Worm (Caenorhabditis elegans) whole organism, L1 larva: ENCODE data around the gene clec-180.

Source experiments
- C34B4.2 ChIP-seq: sonication (generic microtip); optimal IDR thresholded peaks from 2 replicates; lab custom pipeline; 2017; ENCODE audit warnings: mild to moderate bottlenecking, missing genetic modification characterization, missing compliant biosample characterization
- aha-1 ChIP-seq: fragments of 150-350 bp; optimal IDR thresholded peaks from 2 replicates; lab custom pipeline; 2014; ENCODE audit warnings: missing biosample characterization, missing genetic modification characterization
- ceh-82 ChIP-seq, 3 experiments: fragments of 150-350 bp in 1 of 3; sonication (generic microtip) in 2 of 3; optimal IDR thresholded peaks; 2 replicates each; lab custom pipeline; 2014 to 2017; ENCODE audit warnings: missing biosample characterization in 3 of 3, missing genetic modification characterization in 3 of 3
- ceh-90 ChIP-seq: sonication (generic microtip); optimal IDR thresholded peaks from 2 replicates; lab custom pipeline; 2016; ENCODE audit warnings: missing genetic modification characterization, missing compliant biosample characterization
- ces-1 ChIP-seq: fragments of 150-350 bp; optimal IDR thresholded peaks from 2 replicates; lab custom pipeline; 2014; ENCODE audit warnings: missing biosample characterization, missing genetic modification reagents, missing genetic modification characterization
- dpl-1 ChIP-seq, 3 experiments: fragments of 150-350 bp in 2 of 3; sonication (generic microtip) in 1 of 3; optimal IDR thresholded peaks; 2 replicates each; lab custom pipeline; 2014 to 2017; ENCODE audit warnings: missing biosample characterization in 3 of 3, missing genetic modification characterization in 3 of 3, missing genetic modification reagents in 3 of 3
- efl-1 ChIP-seq, 4 experiments: fragments of 150-350 bp; optimal IDR thresholded peaks in 3 of 4; peaks in 1 of 4; 1 replicate in 1 of 4; 2 replicates in 3 of 4; lab custom pipeline; 2014; ENCODE audit warnings: missing biosample characterization in 2 of 4, missing genetic modification characterization in 2 of 4, missing genetic modification reagents in 2 of 4
- fos-1 ChIP-seq: fragments of 150-350 bp; optimal IDR thresholded peaks from 2 replicates; lab custom pipeline; 2014; ENCODE audit warnings: missing biosample characterization, missing genetic modification characterization
- grh-1 ChIP-seq: fragments of 200-800 bp; sonication (Bioruptor generic); IDR thresholded peaks from 2 replicates; pipeline ENCODE4 v1.3.6; 2022; ENCODE audit warnings: missing genetic modification reagents, missing genetic modification characterization, missing compliant biosample characterization
- hlh-4 ChIP-seq: sonication (generic microtip); optimal IDR thresholded peaks from 2 replicates; lab custom pipeline; 2016; ENCODE audit warnings: mild to moderate bottlenecking, missing genetic modification characterization, missing compliant biosample characterization
- lin-13 ChIP-seq: fragments of 150-350 bp; optimal IDR thresholded peaks from 2 replicates; lab custom pipeline; 2014; ENCODE audit warnings: missing biosample characterization, missing genetic modification reagents, missing genetic modification characterization
- lin-14 ChIP-seq: fragments of 200-800 bp; sonication (Bioruptor generic); optimal IDR thresholded peaks from 2 replicates; lab custom pipeline; 2018; ENCODE audit warnings: mild to moderate bottlenecking, missing genetic modification characterization, moderate library complexity, missing compliant biosample characterization
- lin-35 ChIP-seq, 2 experiments: fragments of 150-350 bp; optimal IDR thresholded peaks; 2 replicates each; lab custom pipeline; 2014; ENCODE audit warnings: missing biosample characterization in 2 of 2, missing genetic modification characterization in 2 of 2, missing genetic modification reagents in 2 of 2
- lir-3 ChIP-seq: sonication (generic microtip); optimal IDR thresholded peaks from 2 replicates; lab custom pipeline; 2016; ENCODE audit warnings: mild to moderate bottlenecking, missing genetic modification characterization, moderate library complexity, missing compliant biosample characterization; ENCODE audit not compliant: poor library complexity
- mef-2 ChIP-seq: fragments of 150-350 bp; optimal IDR thresholded peaks from 2 replicates; lab custom pipeline; 2014; ENCODE audit warnings: missing biosample characterization, missing genetic modification characterization
- nhr-12 ChIP-seq: sonication (generic microtip); optimal IDR thresholded peaks from 2 replicates; lab custom pipeline; 2017; ENCODE audit warnings: missing biosample characterization, missing genetic modification characterization
- nhr-237 ChIP-seq: fragments of 150-350 bp; optimal IDR thresholded peaks from 2 replicates; lab custom pipeline; 2014; ENCODE audit warnings: missing biosample characterization, missing genetic modification characterization
- nhr-77 ChIP-seq: fragments of 150-350 bp; optimal IDR thresholded peaks from 2 replicates; lab custom pipeline; 2014; ENCODE audit warnings: missing biosample characterization, missing genetic modification characterization
- nhr-85 ChIP-seq: sonication (generic microtip); peaks from one replicate; lab custom pipeline; 2016; ENCODE audit warnings: missing genetic modification characterization, inconsistent platforms, missing compliant biosample characterization
- unc-62 ChIP-seq: fragments of 150-350 bp; optimal IDR thresholded peaks from 2 replicates; lab custom pipeline; 2014; ENCODE audit warnings: missing biosample characterization, missing genetic modification reagents, missing genetic modification characterization
- ztf-11 ChIP-seq, 2 experiments: sonication (generic microtip); optimal IDR thresholded peaks; 2 replicates each; lab custom pipeline; 2016 to 2017; ENCODE audit warnings: missing genetic modification characterization in 2 of 2, missing biosample characterization in 1 of 2, missing compliant biosample characterization in 1 of 2
- ztf-4 ChIP-seq: fragments of 150-350 bp; optimal IDR thresholded peaks from 2 replicates; lab custom pipeline; 2014; ENCODE audit warnings: missing biosample characterization, missing genetic modification characterization

The clec-180 gene

ce11 chrIV:7620450-7620849, 51.8 kb downstream of the clec-180 start:
- no peak for TF ChIP-seq nhr-237
- peak in 1 of 3 experiments; percentile 1 for TF ChIP-seq ceh-82 (tag; optimal IDR thresholded peaks at IDR 0.05; lab: Kevin White, UChicago)
- peak; percentile 54 for TF ChIP-seq lin-14 (GFP tag; lab: Kevin White, UChicago)
- no peak for TF ChIP-seq nhr-77 (tag; lab: Kevin White, UChicago)
- TF ChIP-seq efl-1 (optimal IDR thresholded peaks at IDR 0.05; lab: Kevin White, UChicago): no peak
- TF ChIP-seq efl-1 (GFP tag; optimal IDR thresholded peaks at IDR 0.05 in 1 of 2; lab: Kevin White, UChicago): peak in 1 of 2 experiments; percentile 76
- TF ChIP-seq unc-62 (GFP tag; lab: Kevin White, UChicago): no peak

DNA sequence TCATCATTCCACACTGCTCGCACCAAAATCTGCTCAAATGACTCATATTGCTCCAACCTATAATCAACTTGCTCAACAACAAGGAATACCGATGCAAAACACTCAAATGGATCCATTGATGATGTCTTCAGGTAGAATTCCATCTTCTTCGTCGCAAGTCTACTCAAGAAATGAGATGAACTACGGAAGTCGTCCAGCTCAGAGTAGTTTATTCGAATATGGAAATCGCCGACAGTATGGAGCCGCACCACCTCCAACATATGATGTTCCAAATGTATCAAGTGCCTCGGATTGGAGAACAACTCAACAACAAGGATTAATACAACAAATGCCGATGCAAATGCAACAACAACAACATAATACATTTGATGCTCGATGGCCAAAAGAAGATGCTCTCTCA, 54.4 kb downstream of the clec-180 start:
- TF ChIP-seq ces-1 (GFP tag; lab: Kevin White, UChicago): no peak
- TF ChIP-seq nhr-12 (tag; lab: Kevin White, UChicago): no peak
- no peak for TF ChIP-seq nhr-77 (tag; lab: Kevin White, UChicago)
- TF ChIP-seq dpl-1 (GFP tag; optimal IDR thresholded peaks at IDR 0.05; lab: Kevin White, UChicago): no peak
- no peak for TF ChIP-seq lir-3
- TF ChIP-seq ceh-90 (tag; lab: Kevin White, UChicago): no peak
- TF ChIP-seq hlh-4 (tag; lab: Kevin White, UChicago): no peak
- no peak for TF ChIP-seq mef-2 (tag; lab: Kevin White, UChicago)
- no peak for TF ChIP-seq lin-14 (GFP tag; lab: Kevin White, UChicago)
- TF ChIP-seq C34B4.2 (tag; lab: Kevin White, UChicago): no peak
- TF ChIP-seq grh-1 (GFP tag; lab: Robert Waterston, UW): no peak
- no peak for TF ChIP-seq ceh-82 (tag; optimal IDR thresholded peaks at IDR 0.05; lab: Kevin White, UChicago)
- TF ChIP-seq nhr-85 (tag; lab: Kevin White, UChicago): no peak
- no peak for TF ChIP-seq lin-13 (GFP tag; lab: Kevin White, UChicago)
- no peak for TF ChIP-seq ztf-11 (tag; optimal IDR thresholded peaks at IDR 0.05; lab: Kevin White, UChicago)
- TF ChIP-seq ztf-4: no peak
- no peak for TF ChIP-seq fos-1 (tag; lab: Kevin White, UChicago)
- TF ChIP-seq aha-1: no peak
- TF ChIP-seq lin-35 (GFP tag; optimal IDR thresholded peaks at IDR 0.05; lab: Kevin White, UChicago): no peak
- TF ChIP-seq, all 84 proteins: peak for 0
